Worm (Caenorhabditis elegans): ENCODE data around the gene srp-6.

ce11 chrV:7364059-7364458 lies 21.8 kb downstream of the srp-6 start, which contains the start of gene cyp-35A2:
- no peak for TF ChIP-seq flt-1 (GFP tag; IDR thresholded peaks at IDR 0.05)
- no peak for TF ChIP-seq klf-2 (GFP tag; conservative IDR thresholded peaks at IDR 0.05)
- no peak for TF ChIP-seq med-1 (GFP tag; optimal IDR thresholded peaks at IDR 0.05; ENCODE audit: insufficient read depth)
- TF ChIP-seq ztf-23 (GFP tag; IDR thresholded peaks at IDR 0.05), result no peak
